Worm (Caenorhabditis elegans) whole organism, young adult: ENCODE results near the gene irld-2.

ENCODE experiments used
- B0261.1 ChIP-seq: sonication (generic microtip); optimal IDR thresholded peaks from 2 replicates; lab custom pipeline; 2016; ENCODE audit warnings: mild to moderate bottlenecking, missing genetic modification characterization, moderate library complexity, missing compliant biosample characterization
- B0336.3 ChIP-seq: fragments of 200-800 bp; sonication (Bioruptor generic); IDR thresholded peaks from 2 replicates; pipeline ENCODE4 v1.3.6; 2022; ENCODE audit warnings: missing genetic modification characterization, missing compliant biosample characterization
- C06A6.2 ChIP-seq: fragments of 200-800 bp; sonication (Bioruptor generic); conservative IDR thresholded peaks from 2 replicates; pipeline ENCODE4 v1.3.6; 2022; ENCODE audit warnings: missing genetic modification characterization, missing compliant biosample characterization
- F22D6.2 ChIP-seq: sonication (generic microtip); optimal IDR thresholded peaks from 2 replicates; lab custom pipeline; 2016; ENCODE audit warnings: mild to moderate bottlenecking, missing genetic modification characterization, missing compliant biosample characterization
- K11D2.4 ChIP-seq: fragments of 200-800 bp; sonication (Bioruptor generic); IDR thresholded peaks from 2 replicates; pipeline ENCODE4 v1.3.6; 2022; ENCODE audit warnings: missing genetic modification reagents, missing genetic modification characterization, missing compliant biosample characterization
- Y53G8AR.9 ChIP-seq: fragments of 200-800 bp; sonication (Bioruptor generic); conservative IDR thresholded peaks from 2 replicates; pipeline ENCODE4 v1.3.6; 2022; ENCODE audit warnings: missing genetic modification reagents, missing genetic modification characterization, missing compliant biosample characterization
- Y56A3A.18 ChIP-seq: fragments of 200-800 bp; sonication (Bioruptor generic); IDR thresholded peaks from 2 replicates; pipeline ENCODE4 v1.3.6; 2022; ENCODE audit warnings: missing genetic modification reagents, missing genetic modification characterization, missing compliant biosample characterization
- ZK185.1 ChIP-seq: sonication (generic microtip); optimal IDR thresholded peaks from 2 replicates; lab custom pipeline; 2016; ENCODE audit warnings: mild to moderate bottlenecking, missing genetic modification characterization, missing compliant biosample characterization; ENCODE audit not compliant: poor library complexity, severe bottlenecking
- ama-1 ChIP-seq, 3 experiments: fragments of 150-350 bp in 1 of 3; sonication (generic microtip) in 2 of 3; optimal IDR thresholded peaks; 2 replicates each; lab custom pipeline; 2014 to 2018; ENCODE audit warnings: missing biosample characterization in 2 of 3, missing genetic modification characterization in 2 of 3, missing genetic modification reagents in 2 of 3
- atf-7 ChIP-seq: sonication (generic microtip); optimal IDR thresholded peaks from 2 replicates; lab custom pipeline; 2017; ENCODE audit warnings: mild to moderate bottlenecking, missing genetic modification characterization, missing compliant biosample characterization
- attf-5 ChIP-seq: fragments of 200-800 bp; sonication (Bioruptor generic); optimal IDR thresholded peaks from 2 replicates; lab custom pipeline; 2018; ENCODE audit warnings: mild to moderate bottlenecking, missing genetic modification characterization, missing compliant biosample characterization
- cebp-1 ChIP-seq, 2 experiments: fragments of 200-800 bp in 1 of 2; sonication (Bioruptor generic) in 1 of 2; sonication (generic microtip) in 1 of 2; IDR thresholded peaks in 1 of 2; optimal IDR thresholded peaks in 1 of 2; 2 replicates each; pipeline versions ENCODE4 v1.3.6 to Lab custom; 2017 to 2022; ENCODE audit warnings: missing compliant biosample characterization in 2 of 2, missing genetic modification characterization in 2 of 2, mild to moderate bottlenecking in 1 of 2, missing genetic modification reagents in 1 of 2, moderate library complexity in 1 of 2
- cebp-2 ChIP-seq: fragments of 200-800 bp; sonication (Bioruptor generic); IDR thresholded peaks from 2 replicates; pipeline ENCODE4 v1.3.6; 2022; ENCODE audit warnings: missing genetic modification characterization, missing compliant biosample characterization
- ceh-27 ChIP-seq: fragments of 200-800 bp; sonication (Bioruptor generic); optimal IDR thresholded peaks from 2 replicates; lab custom pipeline; 2018; ENCODE audit warnings: mild to moderate bottlenecking, missing genetic modification characterization, moderate library complexity, missing compliant biosample characterization
- chd-7 ChIP-seq: sonication (generic microtip); optimal IDR thresholded peaks from 2 replicates; lab custom pipeline; 2016; ENCODE audit warnings: mild to moderate bottlenecking, missing genetic modification characterization, moderate library complexity, missing compliant biosample characterization
- egrh-3 ChIP-seq: fragments of 200-800 bp; sonication (Bioruptor generic); IDR thresholded peaks from 2 replicates; pipeline ENCODE4 v1.3.6; 2022; ENCODE audit warnings: missing genetic modification reagents, missing genetic modification characterization, missing compliant biosample characterization
- ekl-4 ChIP-seq: fragments of 200-800 bp; sonication (Bioruptor generic); IDR thresholded peaks from 2 replicates; pipeline ENCODE4 v1.3.6; 2022; ENCODE audit warnings: missing genetic modification reagents, missing genetic modification characterization, missing compliant biosample characterization
- fkh-3 ChIP-seq: sonication (generic microtip); optimal IDR thresholded peaks from 2 replicates; lab custom pipeline; 2016; ENCODE audit warnings: mild to moderate bottlenecking, missing genetic modification characterization, missing compliant biosample characterization
- hrde-1 ChIP-seq: sonication (generic microtip); optimal IDR thresholded peaks from 2 replicates; lab custom pipeline; 2016; ENCODE audit warnings: missing genetic modification characterization, mild to moderate bottlenecking, missing compliant biosample characterization, moderate library complexity, missing genotype, missing genetic modification reagents, borderline replicate concordance
- hsf-1 ChIP-seq: fragments of 200-800 bp; sonication (Bioruptor generic); IDR thresholded peaks from 2 replicates; pipeline ENCODE4 v1.3.6; 2022; ENCODE audit warnings: missing genetic modification reagents, missing genetic modification characterization, missing compliant biosample characterization
- lag-1 ChIP-seq: fragments of 200-800 bp; sonication (Bioruptor generic); IDR thresholded peaks from 2 replicates; pipeline ENCODE4 v1.3.6; 2022; ENCODE audit warnings: missing genetic modification reagents, missing genetic modification characterization, missing compliant biosample characterization
- lin-26 ChIP-seq: fragments of 200-800 bp; sonication (Bioruptor generic); IDR thresholded peaks from 2 replicates; pipeline ENCODE4 v1.3.6; 2022; ENCODE audit warnings: missing genetic modification reagents, missing genetic modification characterization, missing compliant biosample characterization
- lin-35 ChIP-seq, 3 experiments: fragments of 150-350 bp in 2 of 3; sonication (generic microtip) in 1 of 3; optimal IDR thresholded peaks; 2 replicates each; lab custom pipeline; 2014 to 2018; ENCODE audit warnings: missing biosample characterization in 3 of 3, missing genetic modification characterization in 3 of 3, missing genetic modification reagents in 3 of 3
- lin-40 ChIP-seq: sonication (generic microtip); optimal IDR thresholded peaks from 2 replicates; lab custom pipeline; 2016; ENCODE audit warnings: missing genetic modification characterization, mild to moderate bottlenecking, missing compliant biosample characterization, missing genotype, missing genetic modification reagents
- lin-54 ChIP-seq: fragments of 200-800 bp; sonication (Bioruptor generic); optimal IDR thresholded peaks from 2 replicates; lab custom pipeline; 2018; ENCODE audit warnings: mild to moderate bottlenecking, missing genetic modification characterization, missing compliant biosample characterization
- lir-1 ChIP-seq: fragments of 200-800 bp; sonication (Bioruptor generic); conservative IDR thresholded peaks from 2 replicates; pipeline ENCODE4 v1.3.6; 2022; ENCODE audit warnings: missing genetic modification reagents, missing genetic modification characterization, missing compliant biosample characterization
- madf-3 ChIP-seq: fragments of 200-800 bp; sonication (Bioruptor generic); IDR thresholded peaks from 2 replicates; pipeline ENCODE4 v1.3.6; 2022; ENCODE audit warnings: missing genetic modification reagents, missing genetic modification characterization, missing compliant biosample characterization
- madf-6 ChIP-seq: fragments of 200-800 bp; sonication (Bioruptor generic); IDR thresholded peaks from 2 replicates; pipeline ENCODE4 v1.3.6; 2022; ENCODE audit warnings: missing genetic modification reagents, missing genetic modification characterization, missing compliant biosample characterization
- nfya-1 ChIP-seq: sonication (generic microtip); optimal IDR thresholded peaks from 2 replicates; lab custom pipeline; 2017; ENCODE audit warnings: antibody characterized with exemption, missing compliant biosample characterization, missing genetic modification characterization, borderline replicate concordance; ENCODE audit not compliant: insufficient read depth
- nfyb-1 ChIP-seq: fragments of 200-800 bp; sonication (Bioruptor generic); IDR thresholded peaks from 2 replicates; pipeline ENCODE4 v1.3.6; 2022; ENCODE audit warnings: missing genetic modification reagents, missing genetic modification characterization, missing compliant biosample characterization
- nhr-80 ChIP-seq: sonication (generic microtip); optimal IDR thresholded peaks from 2 replicates; lab custom pipeline; 2016; ENCODE audit warnings: missing genetic modification characterization, missing compliant biosample characterization
- rcor-1 ChIP-seq: fragments of 200-800 bp; sonication (Bioruptor generic); IDR thresholded peaks from 2 replicates; pipeline ENCODE4 v1.3.6; 2022; ENCODE audit warnings: missing genetic modification reagents, missing genetic modification characterization, missing compliant biosample characterization
- rec-8 ChIP-seq, 2 experiments: sonication (generic microtip); optimal IDR thresholded peaks; 2 replicates each; lab custom pipeline; 2016; ENCODE audit warnings: mild to moderate bottlenecking in 2 of 2, missing genetic modification characterization in 2 of 2, missing genetic modification reagents in 2 of 2, missing genotype in 2 of 2, missing biosample characterization in 1 of 2, missing compliant biosample characterization in 1 of 2, moderate library complexity in 1 of 2
- repo-1 ChIP-seq: sonication (generic microtip); optimal IDR thresholded peaks from 2 replicates; lab custom pipeline; 2017; ENCODE audit warnings: mild to moderate bottlenecking, missing genetic modification characterization, missing compliant biosample characterization
- sea-2 ChIP-seq: fragments of 200-800 bp; sonication (Bioruptor generic); IDR thresholded peaks from 2 replicates; pipeline ENCODE4 v1.3.6; 2022; ENCODE audit warnings: missing genetic modification characterization, missing compliant biosample characterization
- snpc-1.3 ChIP-seq: sonication (generic microtip); optimal IDR thresholded peaks from 2 replicates; lab custom pipeline; 2017; ENCODE audit warnings: missing genetic modification characterization, mild to moderate bottlenecking, missing compliant biosample characterization, antibody characterized with exemption, moderate library complexity, missing genotype, missing genetic modification reagents; ENCODE audit not compliant: insufficient read depth
- somi-1 ChIP-seq: fragments of 200-800 bp; sonication (Bioruptor generic); optimal IDR thresholded peaks from 2 replicates; lab custom pipeline; 2018; ENCODE audit warnings: mild to moderate bottlenecking, missing genetic modification characterization, missing compliant biosample characterization
- tbp1 ChIP-seq: fragments of 200-800 bp; sonication (Bioruptor generic); optimal IDR thresholded peaks from 2 replicates; lab custom pipeline; 2018; ENCODE audit warnings: mild to moderate bottlenecking, missing genetic modification characterization, missing compliant biosample characterization
- zim-3 ChIP-seq: sonication (generic microtip); optimal IDR thresholded peaks from 2 replicates; lab custom pipeline; 2017; ENCODE audit warnings: mild to moderate bottlenecking, missing genetic modification characterization, moderate library complexity, missing compliant biosample characterization
- ztf-18 ChIP-seq: sonication (generic microtip); optimal IDR thresholded peaks from 2 replicates; lab custom pipeline; 2016; ENCODE audit warnings: missing genotype, mild to moderate bottlenecking, missing genetic modification characterization, missing compliant biosample characterization
- ztf-26 ChIP-seq: sonication (generic microtip); optimal IDR thresholded peaks from 2 replicates; lab custom pipeline; 2017; ENCODE audit warnings: missing genetic modification characterization, missing compliant biosample characterization

The irld-2 gene

ce11 chrX:13350123-13350798, 44.6 kb downstream of the irld-2 start:
- TF ChIP-seq fkh-3 (tag; lab: Kevin White, UChicago), result peak; percentile 16
- TF ChIP-seq B0336.3, result no peak
- TF ChIP-seq repo-1, result peak; percentile 73
- TF ChIP-seq Y53G8AR.9 (GFP tag; lab: Robert Waterston, UW), result peak; percentile 22
- no peak for TF ChIP-seq lag-1
- peak; percentile 84 for TF ChIP-seq ama-1 (optimal IDR thresholded peaks at IDR 0.05; lab: Kevin White, UChicago)
- no peak for TF ChIP-seq ama-1 (GFP tag; optimal IDR thresholded peaks at IDR 0.05; lab: Kevin White, UChicago)
- peak in 1 of 3 experiments; percentile 57 for TF ChIP-seq lin-35 (GFP tag; optimal IDR thresholded peaks at IDR 0.05; lab: Kevin White, UChicago)
- TF ChIP-seq Y56A3A.18 (GFP tag; lab: Robert Waterston, UW), result peak; percentile 71; the same call in 1 of the 2 replicates
- no peak for TF ChIP-seq attf-5 (GFP tag; lab: Kevin White, UChicago)

DNA sequence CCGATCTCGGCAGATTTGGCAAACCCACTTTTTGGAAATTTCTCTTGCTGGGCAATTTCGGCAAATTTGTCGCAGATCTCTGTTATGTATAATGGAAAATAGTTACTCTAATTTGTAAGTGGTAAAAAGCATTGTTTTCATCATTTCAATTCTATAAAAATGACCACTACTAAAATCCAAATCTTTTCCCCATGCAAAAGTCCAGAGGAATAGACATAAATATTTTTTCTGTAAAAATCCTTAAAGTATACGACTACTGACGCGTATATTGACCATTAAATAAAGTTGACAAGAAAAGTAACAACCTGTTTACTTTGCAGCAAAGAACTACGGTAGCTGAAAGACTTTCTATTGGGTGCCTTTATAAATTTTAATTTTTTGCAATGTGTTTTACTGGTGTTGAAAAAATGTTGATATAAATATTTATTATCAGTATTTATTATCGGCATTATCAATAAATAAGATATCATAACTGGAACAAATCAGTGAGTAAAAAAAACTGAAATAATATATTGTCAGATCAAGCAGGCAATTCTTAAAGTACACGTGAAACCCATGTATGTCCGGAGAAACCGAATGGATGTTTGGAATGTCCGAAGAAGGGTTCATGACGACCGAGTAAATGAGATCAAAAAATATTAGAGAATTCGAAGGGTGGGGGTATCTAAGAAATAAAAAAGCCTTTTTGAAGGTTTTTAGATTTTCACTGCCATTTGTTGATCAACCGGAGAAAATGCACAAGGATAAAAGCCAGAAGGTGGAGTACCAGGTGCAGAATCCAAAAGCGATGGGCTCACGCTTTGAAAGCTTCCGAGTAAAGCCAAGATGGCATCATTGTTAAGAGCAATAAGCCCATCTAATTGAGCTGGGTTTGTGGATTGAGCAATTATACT, 45.4 kb downstream of the irld-2 start:
- TF ChIP-seq rec-8 (tag; optimal IDR thresholded peaks at IDR 0.05; lab: Kevin White, UChicago) (no peak), madf-3 (0 out of 2 replicates have a peak, but pooled peaks have one; percentile 24), Y56A3A.18 (GFP tag; lab: Robert Waterston, UW) (peak; percentile 44), lir-1 (0 out of 2 replicates have a peak, but pooled peaks have one; percentile 26), lin-54 (peak; percentile 1), lin-26 (GFP tag; lab: Robert Waterston, UW) (peak; percentile 52; the same call in 1 of the 2 replicates), chd-7 (peak; percentile 47), ztf-18 (tag; lab: Kevin White, UChicago) (no peak), cebp-1 (GFP tag; IDR thresholded peaks at IDR 0.05; lab: Robert Waterston, UW) (no peak), cebp-1 (tag; optimal IDR thresholded peaks at IDR 0.05; lab: Kevin White, UChicago) (peak; percentile 67), snpc-1.3 (tag; lab: Kevin White, UChicago) (no peak), B0261.1 (peak; percentile 18), ceh-27 (GFP tag; lab: Kevin White, UChicago) (no peak), rcor-1 (no peak), egrh-3 (GFP tag; lab: Robert Waterston, UW) (no peak), tbp1 (GFP tag; lab: Kevin White, UChicago) (no peak), hrde-1 (tag; lab: Kevin White, UChicago) (no peak), C06A6.2 (GFP tag; lab: Robert Waterston, UW) (0 out of 2 replicates have a peak, but pooled peaks have one; percentile 11), ztf-26 (tag; lab: Kevin White, UChicago) (peak; percentile 61), zim-3 (tag; lab: Kevin White, UChicago) (peak; percentile 83), F22D6.2 (tag; lab: Kevin White, UChicago) (peak; percentile 62), repo-1 (peak; percentile 88), hsf-1 (GFP tag; lab: Robert Waterston, UW) (peak; percentile 36; the same call in 1 of the 2 replicates), ekl-4 (GFP tag; lab: Robert Waterston, UW) (peak; percentile 28; the same call in 1 of the 2 replicates), nfyb-1 (GFP tag; lab: Robert Waterston, UW) (peak; percentile 83), nhr-80 (tag; lab: Kevin White, UChicago) (peak; percentile 44), K11D2.4 (peak; percentile 54; the same call in 1 of the 2 replicates), nfya-1 (tag; lab: Kevin White, UChicago) (no peak), madf-6 (GFP tag; lab: Robert Waterston, UW) (peak; percentile 36; the same call in 1 of the 2 replicates), somi-1 (GFP tag; lab: Kevin White, UChicago) (peak; percentile 24), atf-7 (tag; lab: Kevin White, UChicago) (peak; percentile 39), cebp-2 (GFP tag; lab: Robert Waterston, UW) (0 out of 2 replicates have a peak, but pooled peaks have one; percentile 4), sea-2 (no peak), lin-35 (GFP tag; optimal IDR thresholded peaks at IDR 0.05; lab: Kevin White, UChicago) (peak in 2 of 3 experiments; percentile 21 to 80), ZK185.1 (tag; lab: Kevin White, UChicago) (peak; percentile 45), lin-40 (tag; lab: Kevin White, UChicago) (peak; percentile 65)
